Fruit fly (Drosophila melanogaster) Kc167 (cell line): ENCODE results near the gene CG32713.

Source experiments
- Myc ChIP-seq: fragments of >200 bp; optimal IDR thresholded peaks from 2 replicates; lab custom pipeline; 2017; ENCODE audit warnings: missing external identifiers
- Sin3A ChIP-seq: fragments of >200 bp; optimal IDR thresholded peaks from 2 replicates; lab custom pipeline; 2018; ENCODE audit warnings: missing external identifiers
- insv ChIP-seq: fragments of >200 bp; optimal IDR thresholded peaks from 3 replicates; lab custom pipeline; 2018; ENCODE audit warnings: missing external identifiers
- psq ChIP-seq: fragments of >200 bp; optimal IDR thresholded peaks from 2 replicates; lab custom pipeline; 2017; ENCODE audit warnings: missing external identifiers
- ttk ChIP-seq: sonication (Bioruptor generic); optimal IDR thresholded peaks from 2 replicates; lab custom pipeline; 2017; ENCODE audit warnings: missing external identifiers

- TF ChIP-seq Myc (lab: Kevin White, UChicago) (no peak), insv (lab: Kevin White, UChicago) (no peak), ttk (lab: Kevin White, UChicago) (no peak), Sin3A (lab: Kevin White, UChicago) (no peak), psq (no peak)
Observed at dm6 chrX:8448171-8448570, 9.3 kb downstream of the CG32713 start.
